Fruit fly (Drosophila melanogaster): ENCODE measurements around the gene wg.

The wg gene

dm6 chr2L:7291968-7292367 lies 15.0 kb upstream of the wg start:
- TF ChIP-seq jim (GFP tag; optimal IDR thresholded peaks at IDR 0.05), result no peak
- no peak for TF ChIP-seq Vsx2 (GFP tag; optimal IDR thresholded peaks at IDR 0.05; ENCODE audit: partially characterized antibody)
- no peak for TF ChIP-seq CG9705 (GFP tag; optimal IDR thresholded peaks at IDR 0.05)
- TF ChIP-seq brk (GFP tag; optimal IDR thresholded peaks at IDR 0.05), result no peak
- no peak for TF ChIP-seq Rel (GFP tag; optimal IDR thresholded peaks at IDR 0.05)
- TF ChIP-seq Rel (tag; optimal IDR thresholded peaks at IDR 0.05), result no peak
- TF ChIP-seq Myc (optimal IDR thresholded peaks at IDR 0.05), result no peak
- TF ChIP-seq woc (GFP tag; optimal IDR thresholded peaks at IDR 0.05), result no peak
- no peak for TF ChIP-seq dmrt93B (GFP tag; optimal IDR thresholded peaks at IDR 0.05)
- no peak for TF ChIP-seq tai (GFP tag; optimal IDR thresholded peaks at IDR 0.05)
- TF ChIP-seq CG32264 (GFP tag; optimal IDR thresholded peaks at IDR 0.05), result no peak
- no peak for TF ChIP-seq br (GFP tag; optimal IDR thresholded peaks at IDR 0.05)
- TF ChIP-seq Sp1 (GFP tag; optimal IDR thresholded peaks at IDR 0.05), result no peak
- no peak for TF ChIP-seq Hnf4 (GFP tag; optimal IDR thresholded peaks at IDR 0.05)
- no peak for TF ChIP-seq Dif (GFP tag; optimal IDR thresholded peaks at IDR 0.05; ENCODE audit: partially characterized antibody)
- TF ChIP-seq Dfd (GFP tag; optimal IDR thresholded peaks at IDR 0.05), result no peak
- no peak for TF ChIP-seq dl (GFP tag; optimal IDR thresholded peaks at IDR 0.05; ENCODE audit: insufficient read depth in 1 of 2, partially characterized antibody in 2 of 2)
- no peak for TF ChIP-seq h (GFP tag; optimal IDR thresholded peaks at IDR 0.05)
- TF ChIP-seq dsf (GFP tag; optimal IDR thresholded peaks at IDR 0.05; ENCODE audit: borderline replicate concordance), result no peak
- no peak for TF ChIP-seq pan (optimal IDR thresholded peaks at IDR 0.05)

- TF ChIP-seq CG9705 (GFP tag; optimal IDR thresholded peaks at IDR 0.05) (no peak), rgr (GFP tag; optimal IDR thresholded peaks at IDR 0.05) (no peak), lola (GFP tag; optimal IDR thresholded peaks at IDR 0.05) (no peak), Dif (GFP tag; optimal IDR thresholded peaks at IDR 0.05; ENCODE audit: partially characterized antibody) (no peak), dl (GFP tag; optimal IDR thresholded peaks at IDR 0.05; ENCODE audit: insufficient read depth in 1 of 2, partially characterized antibody in 2 of 2) (no peak), Hr78 (GFP tag; optimal IDR thresholded peaks at IDR 0.05) (no peak), pan (optimal IDR thresholded peaks at IDR 0.05) (no peak), Sp1 (GFP tag; optimal IDR thresholded peaks at IDR 0.05) (no peak), N (GFP tag; optimal IDR thresholded peaks at IDR 0.05) (no peak), brk (GFP tag; optimal IDR thresholded peaks at IDR 0.05) (no peak), Jra (GFP tag; optimal IDR thresholded peaks at IDR 0.05) (no peak), OdsH (GFP tag; optimal IDR thresholded peaks at IDR 0.05) (no peak)
Observed at dm6 chr2L:7293475-7294332, 13.3 kb upstream of the wg start.

- TF ChIP-seq Rel (GFP tag; optimal IDR thresholded peaks at IDR 0.05) (no peak), Rel (tag; optimal IDR thresholded peaks at IDR 0.05) (no peak), Sp1 (GFP tag; optimal IDR thresholded peaks at IDR 0.05) (no peak), Dif (GFP tag; optimal IDR thresholded peaks at IDR 0.05; ENCODE audit: partially characterized antibody) (no peak), pan (optimal IDR thresholded peaks at IDR 0.05) (no peak), dsf (GFP tag; optimal IDR thresholded peaks at IDR 0.05; ENCODE audit: borderline replicate concordance) (no peak), dl (GFP tag; optimal IDR thresholded peaks at IDR 0.05; ENCODE audit: insufficient read depth in 1 of 2, partially characterized antibody in 2 of 2) (no peak), tai (GFP tag; optimal IDR thresholded peaks at IDR 0.05) (no peak), N (GFP tag; optimal IDR thresholded peaks at IDR 0.05) (no peak), CG32264 (GFP tag; optimal IDR thresholded peaks at IDR 0.05) (no peak), Abd-B (GFP tag; optimal IDR thresholded peaks at IDR 0.05) (no peak), foxo (GFP tag; optimal IDR thresholded peaks at IDR 0.05) (no peak), br (GFP tag; optimal IDR thresholded peaks at IDR 0.05) (no peak), fru (GFP tag; optimal IDR thresholded peaks at IDR 0.05) (no peak), lola (GFP tag; optimal IDR thresholded peaks at IDR 0.05) (no peak), usp (GFP tag; optimal IDR thresholded peaks at IDR 0.05) (no peak), Hr78 (GFP tag; optimal IDR thresholded peaks at IDR 0.05) (no peak)
Observed at dm6 chr2L:7294964-7295363, 12.0 kb upstream of the wg start.

- TF ChIP-seq sv (GFP tag; optimal IDR thresholded peaks at IDR 0.05) (peak; percentile 70), tai (GFP tag; optimal IDR thresholded peaks at IDR 0.05) (no peak), brk (GFP tag; optimal IDR thresholded peaks at IDR 0.05) (no peak), woc (GFP tag; optimal IDR thresholded peaks at IDR 0.05) (peak; percentile 18), Vsx2 (GFP tag; optimal IDR thresholded peaks at IDR 0.05; ENCODE audit: partially characterized antibody) (no peak), GATAd (GFP tag; optimal IDR thresholded peaks at IDR 0.05) (no peak), usp (GFP tag; optimal IDR thresholded peaks at IDR 0.05) (no peak), HLH106 (tag; optimal IDR thresholded peaks at IDR 0.05) (peak; percentile 52), Dif (GFP tag; optimal IDR thresholded peaks at IDR 0.05; ENCODE audit: partially characterized antibody) (no peak), CG9705 (GFP tag; optimal IDR thresholded peaks at IDR 0.05) (no peak), Hnf4 (GFP tag; optimal IDR thresholded peaks at IDR 0.05) (no peak), OdsH (GFP tag; optimal IDR thresholded peaks at IDR 0.05) (peak; percentile 23), pan (optimal IDR thresholded peaks at IDR 0.05) (no peak), Jra (GFP tag; optimal IDR thresholded peaks at IDR 0.05) (no peak), Rel (GFP tag; optimal IDR thresholded peaks at IDR 0.05) (no peak), Rel (tag; optimal IDR thresholded peaks at IDR 0.05) (peak; percentile 8), Myc (optimal IDR thresholded peaks at IDR 0.05) (no peak), Sp1 (GFP tag; optimal IDR thresholded peaks at IDR 0.05) (peak; percentile 37), h (GFP tag; optimal IDR thresholded peaks at IDR 0.05) (peak; percentile 54), ey (GFP tag; optimal IDR thresholded peaks at IDR 0.05) (peak; percentile 29), foxo (GFP tag; optimal IDR thresholded peaks at IDR 0.05) (peak in 1 of 2 experiments; percentile 61), Hr78 (GFP tag; optimal IDR thresholded peaks at IDR 0.05) (no peak), lola (GFP tag; optimal IDR thresholded peaks at IDR 0.05) (no peak), psq (GFP tag; optimal IDR thresholded peaks at IDR 0.05) (peak; percentile 9), br (GFP tag; optimal IDR thresholded peaks at IDR 0.05) (peak; percentile 19), jim (GFP tag; optimal IDR thresholded peaks at IDR 0.05) (no peak), rgr (GFP tag; optimal IDR thresholded peaks at IDR 0.05) (peak; percentile 45), Mio (GFP tag; optimal IDR thresholded peaks at IDR 0.05) (no peak), fru (GFP tag; optimal IDR thresholded peaks at IDR 0.05) (peak; percentile 49)
Observed at dm6 chr2L:7295924-7296323, 11.0 kb upstream of the wg start.

Measured in whole organism, wandering third instar larva.